Fruit fly (Drosophila melanogaster): ENCODE measurements around the gene Ugt35C1.

Gene Ugt35C1

dm6 chr3R:11177579-11177978, 49.5 kb upstream of the Ugt35C1 start (continued):
- TF ChIP-seq HLHmδ (GFP tag; optimal IDR thresholded peaks at IDR 0.05) (no peak), tll (GFP tag; optimal IDR thresholded peaks at IDR 0.05) (no peak), kay (GFP tag; optimal IDR thresholded peaks at IDR 0.05) (no peak), CG34376 (GFP tag; optimal IDR thresholded peaks at IDR 0.05) (peak; percentile 39), sqz (GFP tag; optimal IDR thresholded peaks at IDR 0.05) (no peak), Deaf1 (tag; optimal IDR thresholded peaks at IDR 0.05) (no peak), Hr39 (optimal IDR thresholded peaks at IDR 0.05) (no peak), CG9932 (GFP tag; IDR thresholded peaks at IDR 0.05) (no peak), grn (GFP tag; optimal IDR thresholded peaks at IDR 0.05) (peak; percentile 62), ewg (GFP tag; optimal IDR thresholded peaks at IDR 0.05) (no peak), exex (tag; optimal IDR thresholded peaks at IDR 0.05) (peak; percentile 91), al (GFP tag; IDR thresholded peaks at IDR 0.05) (no peak), inv (GFP tag; IDR thresholded peaks at IDR 0.05; ENCODE audit: partially characterized antibody) (no peak), CG18011 (GFP tag; optimal IDR thresholded peaks at IDR 0.05) (no peak), sug (tag; optimal IDR thresholded peaks at IDR 0.05) (peak; percentile 27), CG2678 (tag; optimal IDR thresholded peaks at IDR 0.05) (no peak), CG7271 (tag; optimal IDR thresholded peaks at IDR 0.05) (no peak), psq (GFP tag; optimal IDR thresholded peaks at IDR 0.05) (no peak), CG1024 (GFP tag; IDR thresholded peaks at IDR 0.05) (no peak)

dm6 chr3R:11175777-11176176, 47.6 kb upstream of the Ugt35C1 start:
- TF ChIP-seq tgo (GFP tag; IDR thresholded peaks at IDR 0.05) (no peak), crp (GFP tag; optimal IDR thresholded peaks at IDR 0.05) (no peak), gem (tag; optimal IDR thresholded peaks at IDR 0.05) (no peak), exex (tag; optimal IDR thresholded peaks at IDR 0.05) (peak; percentile 62), ATbp (GFP tag; optimal IDR thresholded peaks at IDR 0.05) (no peak), Dip2 (GFP tag; IDR thresholded peaks at IDR 0.05) (no peak), Fer3 (tag; optimal IDR thresholded peaks at IDR 0.05) (no peak), mirr (GFP tag; optimal IDR thresholded peaks at IDR 0.05) (peak; percentile 57)

- TF ChIP-seq CG31365 (tag; optimal IDR thresholded peaks at IDR 0.05) (no peak), exex (tag; optimal IDR thresholded peaks at IDR 0.05) (peak; percentile 18), vfl (GFP tag; optimal IDR thresholded peaks at IDR 0.05) (no peak), Rfx (GFP tag; IDR thresholded peaks at IDR 0.05) (peak; percentile 20; the same call in 1 of the 2 replicates), CG3163 (GFP tag; optimal IDR thresholded peaks at IDR 0.05) (peak; percentile 26), lab (GFP tag; optimal IDR thresholded peaks at IDR 0.05) (peak; percentile 5), ewg (GFP tag; optimal IDR thresholded peaks at IDR 0.05) (no peak), Jarid2 (GFP tag; optimal IDR thresholded peaks at IDR 0.05) (peak; percentile 36), phol (tag; optimal IDR thresholded peaks at IDR 0.05) (no peak), Trl (optimal IDR thresholded peaks at IDR 0.05) (peak in 1 of 2 experiments; percentile 5), Trl (GFP tag; optimal IDR thresholded peaks at IDR 0.05) (no peak), Stat92E (GFP tag; optimal IDR thresholded peaks at IDR 0.05) (no peak), emc (GFP tag; optimal IDR thresholded peaks at IDR 0.05) (no peak)
Observed at dm6 chr3R:11175308-11175707, 47.2 kb upstream of the Ugt35C1 start, which contains the start of the genes Ugt304A1 and Ugt303A1. Ugt304A1 (minus strand) TSS chr3R:11175408. Ugt303A1 (plus strand) TSS chr3R:11175529.

- no peak for TF ChIP-seq CG17385 (GFP tag; optimal IDR thresholded peaks at IDR 0.05)
- peak; percentile 46 for TF ChIP-seq CG2678 (tag; optimal IDR thresholded peaks at IDR 0.05)
- TF ChIP-seq CrebB (tag; optimal IDR thresholded peaks at IDR 0.05) = peak; percentile 9
- TF ChIP-seq CG34376 (GFP tag; optimal IDR thresholded peaks at IDR 0.05) = peak; percentile 67
- TF ChIP-seq Hr51 (GFP tag; optimal IDR thresholded peaks at IDR 0.05) = peak in 1 of 2 experiments; percentile 43
- peak; percentile 62 for TF ChIP-seq PHDP (tag; optimal IDR thresholded peaks at IDR 0.05)
- peak; percentile 98 for TF ChIP-seq exex (tag; optimal IDR thresholded peaks at IDR 0.05)
- TF ChIP-seq Trl (optimal IDR thresholded peaks at IDR 0.05) = peak in 1 of 2 experiments; percentile 23
- no peak for TF ChIP-seq Trl (GFP tag; optimal IDR thresholded peaks at IDR 0.05)
- peak; percentile 22 for TF ChIP-seq CG15269 (tag; optimal IDR thresholded peaks at IDR 0.05)
- TF ChIP-seq CG18599 (GFP tag; optimal IDR thresholded peaks at IDR 0.05) = peak; percentile 29
- TF ChIP-seq ssp (GFP tag; IDR thresholded peaks at IDR 0.05) = no peak
- TF ChIP-seq grn (GFP tag; optimal IDR thresholded peaks at IDR 0.05) = peak; percentile 29
- no peak for TF ChIP-seq Kr (GFP tag; optimal IDR thresholded peaks at IDR 0.05)
- peak; percentile 44 for TF ChIP-seq sug (tag; optimal IDR thresholded peaks at IDR 0.05)
- peak; percentile 10 for TF ChIP-seq tap (tag; optimal IDR thresholded peaks at IDR 0.05)
Observed at dm6 chr3R:11173169-11173506, 45.0 kb upstream of the Ugt35C1 start.
